Fruit fly (Drosophila melanogaster): ENCODE measurements around the gene Hand.

DNA sequence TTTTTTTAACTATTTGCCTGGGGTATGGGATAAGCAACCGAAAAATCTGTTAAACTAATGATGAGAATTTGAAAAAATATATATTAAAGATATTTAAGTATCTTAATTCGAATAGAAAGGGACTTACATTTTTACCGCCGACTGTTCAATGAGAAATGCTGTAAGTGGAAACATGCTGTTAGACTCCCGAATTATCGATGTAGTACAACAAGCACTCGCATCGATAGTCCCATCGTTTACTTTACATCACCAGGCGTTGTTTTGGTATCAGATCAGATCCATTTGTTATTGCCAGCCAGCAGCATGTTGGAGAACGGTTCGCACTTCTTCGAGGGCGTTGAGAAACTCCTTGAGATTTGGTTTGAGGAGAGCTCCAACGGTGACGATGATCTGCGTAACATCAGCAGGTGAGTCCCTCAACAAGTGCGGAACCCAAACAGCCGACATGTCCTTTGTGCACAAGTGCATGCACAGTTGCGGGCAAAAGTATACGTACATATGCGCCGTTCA, 44.1 kb upstream of the Hand start, which contains the start of gene SamDC:
- TF ChIP-seq CG5204 (GFP tag; optimal IDR thresholded peaks at IDR 0.05) (no peak), kay (GFP tag; ENCODE audit: borderline replicate concordance) (no peak), bab1 (GFP tag; optimal IDR thresholded peaks at IDR 0.05) (peak; percentile 63), Crg-1 (GFP tag; optimal IDR thresholded peaks at IDR 0.05) (no peak), pad (GFP tag; optimal IDR thresholded peaks at IDR 0.05) (peak; percentile 12)
